Worm (Caenorhabditis elegans) whole organism, L3 larva: ENCODE data around the gene F55C9.5.
"Not testable (repeated sequence)": the region's sequence is repeated elsewhere in the genome, so short reads cannot be mapped to it uniquely, and the experiment has no call there.

Source experiments
- ZK546.5 ChIP-seq: sonication (generic microtip); optimal IDR thresholded peaks from 2 replicates; lab custom pipeline; 2017; ENCODE audit warnings: missing biosample characterization, missing genetic modification characterization
- aly-2 ChIP-seq: fragments of 150-350 bp; optimal IDR thresholded peaks from 2 replicates; lab custom pipeline; 2014; ENCODE audit warnings: missing biosample characterization, missing genetic modification characterization
- ama-1 ChIP-seq: fragments of 150-350 bp; optimal IDR thresholded peaks from 2 replicates; lab custom pipeline; 2018
- ceh-16 ChIP-seq: sonication (generic microtip); optimal IDR thresholded peaks from 2 replicates; lab custom pipeline; 2017; ENCODE audit warnings: missing biosample characterization, missing genetic modification characterization
- ceh-28 ChIP-seq: fragments of 150-350 bp; optimal IDR thresholded peaks from 2 replicates; lab custom pipeline; 2014; ENCODE audit warnings: missing biosample characterization, missing genetic modification reagents, missing genetic modification characterization
- ceh-82 ChIP-seq: fragments of 150-350 bp; optimal IDR thresholded peaks from 2 replicates; lab custom pipeline; 2014; ENCODE audit warnings: missing biosample characterization, missing genetic modification characterization
- daf-12 ChIP-seq: fragments of 150-350 bp; optimal IDR thresholded peaks from 2 replicates; lab custom pipeline; 2014; ENCODE audit warnings: missing biosample characterization, missing genetic modification reagents, missing genetic modification characterization
- egl-5 ChIP-seq: fragments of 150-350 bp; optimal IDR thresholded peaks from 2 replicates; lab custom pipeline; 2017; ENCODE audit warnings: missing biosample characterization, missing genetic modification reagents, missing genetic modification characterization, inconsistent platforms
- elt-1 ChIP-seq: fragments of 150-350 bp; optimal IDR thresholded peaks from 2 replicates; lab custom pipeline; 2014; ENCODE audit warnings: missing biosample characterization, missing genetic modification characterization
- elt-3 ChIP-seq, 3 experiments: fragments of 150-350 bp in 1 of 3; sonication (generic microtip) in 2 of 3; optimal IDR thresholded peaks; 2 replicates in 2 of 3; 4 replicates in 1 of 3; lab custom pipeline; 2014 to 2017; ENCODE audit warnings: missing biosample characterization in 3 of 3, missing genetic modification characterization in 3 of 3
- eor-1 ChIP-seq, 2 experiments: fragments of 150-350 bp; optimal IDR thresholded peaks; 2 replicates each; lab custom pipeline; 2014 to 2018; ENCODE audit warnings: missing biosample characterization in 2 of 2, missing genetic modification characterization in 2 of 2
- fkh-10 ChIP-seq: sonication (generic microtip); optimal IDR thresholded peaks from 2 replicates; lab custom pipeline; 2017; ENCODE audit warnings: missing biosample characterization, missing genetic modification reagents, missing genetic modification characterization
- fkh-2 ChIP-seq: fragments of 150-350 bp; optimal IDR thresholded peaks from 2 replicates; lab custom pipeline; 2014; ENCODE audit warnings: missing biosample characterization, missing genetic modification reagents, missing genetic modification characterization
- lin-15B ChIP-seq: fragments of 150-350 bp; optimal IDR thresholded peaks from 2 replicates; lab custom pipeline; 2014; ENCODE audit warnings: missing biosample characterization, missing genetic modification characterization
- lsy-12 ChIP-seq: sonication (generic microtip); optimal IDR thresholded peaks from 2 replicates; lab custom pipeline; 2016; ENCODE audit warnings: mild to moderate bottlenecking, missing genetic modification characterization, missing compliant biosample characterization
- mdl-1 ChIP-seq: fragments of 150-350 bp; optimal IDR thresholded peaks from 2 replicates; lab custom pipeline; 2014; ENCODE audit warnings: missing biosample characterization, missing genetic modification characterization
- mml-1 ChIP-seq: fragments of 150-350 bp; sonication (generic microtip); optimal IDR thresholded peaks from 3 replicates; lab custom pipeline; 2014; ENCODE audit warnings: missing biosample characterization, missing genetic modification characterization
- nfya-1 ChIP-seq: sonication (generic microtip); optimal IDR thresholded peaks from 2 replicates; lab custom pipeline; 2017; ENCODE audit warnings: missing genetic modification characterization, mild to moderate bottlenecking, missing compliant biosample characterization, antibody characterized with exemption, moderate library complexity; ENCODE audit not compliant: insufficient read depth
- nhr-11 ChIP-seq: fragments of 150-350 bp; optimal IDR thresholded peaks from 2 replicates; lab custom pipeline; 2014; ENCODE audit warnings: missing biosample characterization, missing genetic modification characterization
- nhr-237 ChIP-seq: fragments of 150-350 bp; optimal IDR thresholded peaks from 2 replicates; lab custom pipeline; 2014; ENCODE audit warnings: missing biosample characterization, missing genetic modification characterization
- nhr-25 ChIP-seq: sonication (generic microtip); optimal IDR thresholded peaks from 2 replicates; lab custom pipeline; 2017; ENCODE audit warnings: missing biosample characterization, missing genetic modification characterization
- nhr-28 ChIP-seq: fragments of 150-350 bp; optimal IDR thresholded peaks from 2 replicates; lab custom pipeline; 2014; ENCODE audit warnings: missing biosample characterization, missing genetic modification characterization
- nhr-43 ChIP-seq: sonication (generic microtip); optimal IDR thresholded peaks from 2 replicates; lab custom pipeline; 2016; ENCODE audit warnings: mild to moderate bottlenecking, missing genetic modification characterization, missing compliant biosample characterization; ENCODE audit not compliant: poor library complexity, severe bottlenecking
- nhr-67 ChIP-seq: fragments of 150-350 bp; optimal IDR thresholded peaks from 2 replicates; lab custom pipeline; 2014; ENCODE audit warnings: missing biosample characterization, missing genetic modification characterization
- nhr-77 ChIP-seq: fragments of 150-350 bp; optimal IDR thresholded peaks from 2 replicates; lab custom pipeline; 2014; ENCODE audit warnings: missing biosample characterization, missing genetic modification characterization
- pha-4 ChIP-seq: fragments of 150-350 bp; optimal IDR thresholded peaks from 2 replicates; lab custom pipeline; 2014; ENCODE audit warnings: missing biosample characterization, missing genetic modification reagents, missing genetic modification characterization
- pqm-1 ChIP-seq: fragments of 150-350 bp; optimal IDR thresholded peaks from 2 replicates; lab custom pipeline; 2017; ENCODE audit warnings: missing biosample characterization, missing genetic modification characterization, inconsistent platforms
- sea-2 ChIP-seq: fragments of 150-350 bp; sonication (generic microtip); optimal IDR thresholded peaks from 4 replicates; lab custom pipeline; 2014; ENCODE audit warnings: missing biosample characterization, missing genetic modification reagents, missing genetic modification characterization
- snpc-4 ChIP-seq: fragments of 150-350 bp; optimal IDR thresholded peaks from 2 replicates; lab custom pipeline; 2014; ENCODE audit warnings: missing biosample characterization, missing genetic modification characterization
- zag-1 ChIP-seq: fragments of 150-350 bp; optimal IDR thresholded peaks from 2 replicates; lab custom pipeline; 2014; ENCODE audit warnings: missing biosample characterization, missing genetic modification characterization
- ztf-4 ChIP-seq: fragments of 150-350 bp; optimal IDR thresholded peaks from 2 replicates; lab custom pipeline; 2014; ENCODE audit warnings: missing biosample characterization, missing genetic modification characterization

The F55C9.5 gene

ce11 chrV:19279888-19280287, 13.0 kb downstream of the F55C9.5 start, which contains the start of gene F21D9.8:
F21D9.8 (minus strand) TSS chrV:19279988.
- TF ChIP-seq ama-1 (lab: Kevin White, UChicago) (no peak), eor-1 (tag; optimal IDR thresholded peaks at IDR 0.05; lab: Kevin White, UChicago) (no peak), daf-12 (tag; lab: Kevin White, UChicago) (no peak), fkh-10 (GFP tag; lab: Kevin White, UChicago) (no peak)
- TF ChIP-seq, all 47 proteins: peak for 0

- no peak for TF ChIP-seq zag-1 (tag; lab: Kevin White, UChicago)
- no peak for TF ChIP-seq elt-3 (tag; optimal IDR thresholded peaks at IDR 0.05; lab: Kevin White, UChicago)
- TF ChIP-seq elt-1: no peak
- TF ChIP-seq nfya-1 (tag; lab: Kevin White, UChicago): no peak
- TF ChIP-seq ama-1 (lab: Kevin White, UChicago): no peak
- TF ChIP-seq mdl-1: no peak
- no peak for TF ChIP-seq nhr-237 (tag; lab: Kevin White, UChicago)
- no peak for TF ChIP-seq nhr-43 (tag; lab: Kevin White, UChicago)
Measured at ce11 chrV:19278488-19278887, 14.4 kb downstream of the F55C9.5 start.

- TF ChIP-seq ceh-28 (tag; lab: Kevin White, UChicago): no peak
- TF ChIP-seq ceh-82 (tag; lab: Kevin White, UChicago): no peak
- TF ChIP-seq, all 47 proteins: peak for 0
Measured at ce11 chrV:19276354-19276753, 16.6 kb downstream of the F55C9.5 start.

- not testable (repeated sequence) for TF ChIP-seq ceh-28, lin-15B, ztf-4 (tag; lab: Kevin White, UChicago)
Measured at ce11 chrV:19264148-19264547, 28.8 kb downstream of the F55C9.5 start, which contains the start of gene F21D9.1. F21D9.1 (plus strand) TSS chrV:19264448.

DNA sequence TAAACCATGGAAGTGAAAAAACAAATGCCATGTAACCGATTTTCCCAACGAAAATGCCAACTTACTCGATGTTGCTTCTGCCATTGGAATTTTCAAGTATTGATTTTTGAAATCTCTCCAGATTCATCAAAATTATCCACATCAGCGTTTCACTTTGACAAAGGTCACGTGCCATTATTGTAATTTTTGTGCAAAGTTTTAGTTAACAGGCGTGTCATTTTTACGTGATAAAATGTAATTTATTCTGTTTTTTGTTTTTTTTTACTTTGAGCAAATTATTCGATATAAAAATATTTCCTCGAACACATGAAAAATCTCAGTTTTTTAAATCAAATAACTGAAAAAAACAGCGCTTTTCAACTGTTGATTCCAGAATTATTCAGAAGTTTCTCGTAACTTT, 30.6 kb downstream of the F55C9.5 start, which contains the start of gene F21D9.2:
Gene F21D9.2 (minus strand): TSS at position 101 of the 400 bp plus-strand sequence.
- TF ChIP-seq pha-4 (tag; lab: Kevin White, UChicago): no peak
- no peak for TF ChIP-seq elt-3 (tag; optimal IDR thresholded peaks at IDR 0.05; lab: Kevin White, UChicago)
- TF ChIP-seq pqm-1 (tag; lab: Kevin White, UChicago): no peak
- no peak for TF ChIP-seq nfya-1 (tag; lab: Kevin White, UChicago)
- TF ChIP-seq ZK546.5: no peak
- no peak for TF ChIP-seq nhr-11 (tag; lab: Kevin White, UChicago)
- TF ChIP-seq ceh-82 (tag; lab: Kevin White, UChicago): no peak
- TF ChIP-seq nhr-43 (tag; lab: Kevin White, UChicago): no peak
- TF ChIP-seq sea-2 (GFP tag; lab: Kevin White, UChicago): no peak
- TF ChIP-seq egl-5 (tag; lab: Kevin White, UChicago): no peak
- no peak for TF ChIP-seq ceh-16 (tag; lab: Kevin White, UChicago)
- TF ChIP-seq, all 47 proteins: peak for 0

- no peak for TF ChIP-seq fkh-2
- no peak for TF ChIP-seq aly-2 (tag; lab: Kevin White, UChicago)
- no peak for TF ChIP-seq elt-3 (tag; optimal IDR thresholded peaks at IDR 0.05; lab: Kevin White, UChicago)
- TF ChIP-seq nhr-77 (tag; lab: Kevin White, UChicago): no peak
- TF ChIP-seq zag-1 (tag; lab: Kevin White, UChicago): no peak
- TF ChIP-seq ama-1 (lab: Kevin White, UChicago): no peak
- no peak for TF ChIP-seq mml-1 (tag; lab: Kevin White, UChicago)
- no peak for TF ChIP-seq lsy-12 (tag; lab: Kevin White, UChicago)
- TF ChIP-seq nhr-67 (tag; lab: Kevin White, UChicago): no peak
- no peak for TF ChIP-seq nhr-11 (tag; lab: Kevin White, UChicago)
- TF ChIP-seq snpc-4 (tag; lab: Kevin White, UChicago): no peak
- TF ChIP-seq nfya-1 (tag; lab: Kevin White, UChicago): no peak
- no peak for TF ChIP-seq nhr-25 (tag; lab: Kevin White, UChicago)
- TF ChIP-seq ztf-4 (tag; lab: Kevin White, UChicago): no peak
- no peak for TF ChIP-seq ceh-28 (tag; lab: Kevin White, UChicago)
- TF ChIP-seq egl-5 (tag; lab: Kevin White, UChicago): no peak
- TF ChIP-seq nhr-43 (tag; lab: Kevin White, UChicago): no peak
- TF ChIP-seq nhr-28 (tag; lab: Kevin White, UChicago): no peak
- TF ChIP-seq ZK546.5: no peak
- TF ChIP-seq, all 47 proteins: peak for 0
Measured at ce11 chrV:19260686-19261085, 32.2 kb downstream of the F55C9.5 start.
